Worm (Caenorhabditis elegans) whole organism, L3 larva: Measurements from ENCODE around the gene unc-50.

Experiments used
- R02D3.7 ChIP-seq: fragments of 150-350 bp; optimal IDR thresholded peaks from 2 replicates; lab custom pipeline; 2014; ENCODE audit warnings: missing biosample characterization, missing genetic modification characterization
- ZK546.5 ChIP-seq: sonication (generic microtip); optimal IDR thresholded peaks from 2 replicates; lab custom pipeline; 2017; ENCODE audit warnings: missing biosample characterization, missing genetic modification characterization
- aly-2 ChIP-seq: fragments of 150-350 bp; optimal IDR thresholded peaks from 2 replicates; lab custom pipeline; 2014; ENCODE audit warnings: missing biosample characterization, missing genetic modification characterization
- ama-1 ChIP-seq: fragments of 150-350 bp; optimal IDR thresholded peaks from 2 replicates; lab custom pipeline; 2018
- ceh-28 ChIP-seq: fragments of 150-350 bp; optimal IDR thresholded peaks from 2 replicates; lab custom pipeline; 2014; ENCODE audit warnings: missing biosample characterization, missing genetic modification reagents, missing genetic modification characterization
- ceh-9 ChIP-seq: sonication (generic microtip); optimal IDR thresholded peaks from 2 replicates; lab custom pipeline; 2018; ENCODE audit warnings: missing biosample characterization, missing genetic modification characterization
- daf-12 ChIP-seq: fragments of 150-350 bp; optimal IDR thresholded peaks from 2 replicates; lab custom pipeline; 2014; ENCODE audit warnings: missing biosample characterization, missing genetic modification reagents, missing genetic modification characterization
- egl-27 ChIP-seq: sonication (generic microtip); optimal IDR thresholded peaks from 4 replicates; lab custom pipeline; 2017; ENCODE audit warnings: missing biosample characterization, missing genetic modification reagents, missing genetic modification characterization
- egl-5 ChIP-seq: fragments of 150-350 bp; optimal IDR thresholded peaks from 2 replicates; lab custom pipeline; 2017; ENCODE audit warnings: missing biosample characterization, missing genetic modification reagents, missing genetic modification characterization, inconsistent platforms
- elt-2 ChIP-seq: sonication (generic microtip); optimal IDR thresholded peaks from 2 replicates; lab custom pipeline; 2016; ENCODE audit warnings: missing genetic modification reagents, mild to moderate bottlenecking, missing genetic modification characterization, missing compliant biosample characterization
- elt-3 ChIP-seq, 3 experiments: fragments of 150-350 bp in 1 of 3; sonication (generic microtip) in 2 of 3; optimal IDR thresholded peaks; 2 replicates in 2 of 3; 4 replicates in 1 of 3; lab custom pipeline; 2014 to 2017; ENCODE audit warnings: missing biosample characterization in 3 of 3, missing genetic modification characterization in 3 of 3
- fkh-2 ChIP-seq: fragments of 150-350 bp; optimal IDR thresholded peaks from 2 replicates; lab custom pipeline; 2014; ENCODE audit warnings: missing biosample characterization, missing genetic modification reagents, missing genetic modification characterization
- fos-1 ChIP-seq: fragments of 150-350 bp; optimal IDR thresholded peaks from 2 replicates; lab custom pipeline; 2014; ENCODE audit warnings: missing biosample characterization, missing genetic modification characterization
- hmg-11 ChIP-seq: sonication (generic microtip); optimal IDR thresholded peaks from 2 replicates; lab custom pipeline; 2016; ENCODE audit warnings: missing genetic modification characterization, missing compliant biosample characterization
- lin-15B ChIP-seq: fragments of 150-350 bp; optimal IDR thresholded peaks from 2 replicates; lab custom pipeline; 2014; ENCODE audit warnings: missing biosample characterization, missing genetic modification characterization
- lin-39 ChIP-seq: fragments of 150-350 bp; optimal IDR thresholded peaks from 2 replicates; lab custom pipeline; 2018; ENCODE audit warnings: missing biosample characterization, missing genetic modification reagents, missing genetic modification characterization
- lsy-12 ChIP-seq: sonication (generic microtip); optimal IDR thresholded peaks from 2 replicates; lab custom pipeline; 2016; ENCODE audit warnings: mild to moderate bottlenecking, missing genetic modification characterization, missing compliant biosample characterization
- mdl-1 ChIP-seq: fragments of 150-350 bp; optimal IDR thresholded peaks from 2 replicates; lab custom pipeline; 2014; ENCODE audit warnings: missing biosample characterization, missing genetic modification characterization
- mml-1 ChIP-seq: fragments of 150-350 bp; sonication (generic microtip); optimal IDR thresholded peaks from 3 replicates; lab custom pipeline; 2014; ENCODE audit warnings: missing biosample characterization, missing genetic modification characterization
- nhr-11 ChIP-seq: fragments of 150-350 bp; optimal IDR thresholded peaks from 2 replicates; lab custom pipeline; 2014; ENCODE audit warnings: missing biosample characterization, missing genetic modification characterization
- nhr-23 ChIP-seq: fragments of 150-350 bp; optimal IDR thresholded peaks from 2 replicates; lab custom pipeline; 2014; ENCODE audit warnings: missing biosample characterization, missing genetic modification reagents, missing genetic modification characterization
- nhr-237 ChIP-seq: fragments of 150-350 bp; optimal IDR thresholded peaks from 2 replicates; lab custom pipeline; 2014; ENCODE audit warnings: missing biosample characterization, missing genetic modification characterization
- nhr-28 ChIP-seq: fragments of 150-350 bp; optimal IDR thresholded peaks from 2 replicates; lab custom pipeline; 2014; ENCODE audit warnings: missing biosample characterization, missing genetic modification characterization
- nhr-43 ChIP-seq: sonication (generic microtip); optimal IDR thresholded peaks from 2 replicates; lab custom pipeline; 2016; ENCODE audit warnings: mild to moderate bottlenecking, missing genetic modification characterization, missing compliant biosample characterization; ENCODE audit not compliant: poor library complexity, severe bottlenecking
- nhr-67 ChIP-seq: fragments of 150-350 bp; optimal IDR thresholded peaks from 2 replicates; lab custom pipeline; 2014; ENCODE audit warnings: missing biosample characterization, missing genetic modification characterization
- nhr-77 ChIP-seq: fragments of 150-350 bp; optimal IDR thresholded peaks from 2 replicates; lab custom pipeline; 2014; ENCODE audit warnings: missing biosample characterization, missing genetic modification characterization
- pha-4 ChIP-seq: fragments of 150-350 bp; optimal IDR thresholded peaks from 2 replicates; lab custom pipeline; 2014; ENCODE audit warnings: missing biosample characterization, missing genetic modification reagents, missing genetic modification characterization
- pqm-1 ChIP-seq: fragments of 150-350 bp; optimal IDR thresholded peaks from 2 replicates; lab custom pipeline; 2017; ENCODE audit warnings: missing biosample characterization, missing genetic modification characterization, inconsistent platforms
- sea-2 ChIP-seq: fragments of 150-350 bp; sonication (generic microtip); optimal IDR thresholded peaks from 4 replicates; lab custom pipeline; 2014; ENCODE audit warnings: missing biosample characterization, missing genetic modification reagents, missing genetic modification characterization
- skn-1 ChIP-seq: fragments of 150-350 bp; optimal IDR thresholded peaks from 2 replicates; lab custom pipeline; 2014; ENCODE audit warnings: missing biosample characterization, missing genetic modification characterization
- snpc-4 ChIP-seq: fragments of 150-350 bp; optimal IDR thresholded peaks from 2 replicates; lab custom pipeline; 2014; ENCODE audit warnings: missing biosample characterization, missing genetic modification characterization
- tbx-2 ChIP-seq: sonication (generic microtip); optimal IDR thresholded peaks from 2 replicates; lab custom pipeline; 2016; ENCODE audit warnings: mild to moderate bottlenecking, missing genetic modification characterization, missing compliant biosample characterization
- unc-39 ChIP-seq: sonication (generic microtip); optimal IDR thresholded peaks from 4 replicates; lab custom pipeline; 2017; ENCODE audit warnings: missing biosample characterization, missing genetic modification characterization
- ztf-11 ChIP-seq: fragments of 150-350 bp; optimal IDR thresholded peaks from 2 replicates; lab custom pipeline; 2014; ENCODE audit warnings: missing biosample characterization, missing genetic modification characterization
- ztf-4 ChIP-seq: fragments of 150-350 bp; optimal IDR thresholded peaks from 2 replicates; lab custom pipeline; 2014; ENCODE audit warnings: missing biosample characterization, missing genetic modification characterization

unc-50 gene

ce11 chrIII:10296904-10297303 lies 21.1 kb downstream of the unc-50 start:
- TF ChIP-seq pqm-1 (tag; lab: Kevin White, UChicago) (no peak), sea-2 (no peak), unc-39 (tag; lab: Kevin White, UChicago) (no peak), egl-27 (tag; lab: Kevin White, UChicago) (no peak), nhr-237 (no peak), ceh-28 (tag; lab: Kevin White, UChicago) (no peak), hmg-11 (tag; lab: Kevin White, UChicago) (no peak), pha-4 (tag; lab: Kevin White, UChicago) (no peak), snpc-4 (tag; lab: Kevin White, UChicago) (no peak), ceh-9 (tag; lab: Kevin White, UChicago) (no peak), ztf-11 (tag; lab: Kevin White, UChicago) (no peak), ztf-4 (tag; lab: Kevin White, UChicago) (no peak), mdl-1 (tag; lab: Kevin White, UChicago) (no peak)

- TF ChIP-seq nhr-67 (no peak), nhr-77 (no peak), nhr-11 (tag; lab: Kevin White, UChicago) (no peak), fos-1 (tag; lab: Kevin White, UChicago) (no peak), lin-39 (no peak), ama-1 (lab: Kevin White, UChicago) (no peak), lsy-12 (tag; lab: Kevin White, UChicago) (no peak), lin-15B (tag; lab: Kevin White, UChicago) (no peak), ceh-9 (tag; lab: Kevin White, UChicago) (no peak), nhr-28 (tag; lab: Kevin White, UChicago) (no peak), ZK546.5 (tag; lab: Kevin White, UChicago) (no peak), egl-27 (tag; lab: Kevin White, UChicago) (no peak), unc-39 (tag; lab: Kevin White, UChicago) (no peak), elt-2 (no peak), daf-12 (tag; lab: Kevin White, UChicago) (no peak), fkh-2 (tag; lab: Kevin White, UChicago) (no peak), aly-2 (tag; lab: Kevin White, UChicago) (no peak)
Observed at ce11 chrIII:10294837-10295236, 23.1 kb downstream of the unc-50 start, which contains the start of gene vglu-2. Gene vglu-2 (plus strand): TSS chrIII:10295137.

- no peak for TF ChIP-seq egl-5 (tag; lab: Kevin White, UChicago)
- TF ChIP-seq nhr-237: no peak
- no peak for TF ChIP-seq nhr-23 (tag; lab: Kevin White, UChicago)
- TF ChIP-seq nhr-28 (tag; lab: Kevin White, UChicago): no peak
- TF ChIP-seq ztf-4 (tag; lab: Kevin White, UChicago): no peak
- TF ChIP-seq skn-1 (tag; lab: Kevin White, UChicago): no peak
- TF ChIP-seq aly-2 (tag; lab: Kevin White, UChicago): no peak
- TF ChIP-seq tbx-2 (tag; lab: Kevin White, UChicago): no peak
- no peak for TF ChIP-seq lin-39
- TF ChIP-seq pha-4 (tag; lab: Kevin White, UChicago): no peak
Observed at ce11 chrIII:10293946-10294345, 24.0 kb downstream of the unc-50 start.

ce11 chrIII:10293362-10293761 lies 24.6 kb downstream of the unc-50 start:
- peak in 1 of 3 experiments; percentile 56 for TF ChIP-seq elt-3 (tag; optimal IDR thresholded peaks at IDR 0.05; lab: Kevin White, UChicago)
- no peak for TF ChIP-seq ztf-11 (tag; lab: Kevin White, UChicago)
- no peak for TF ChIP-seq mml-1 (tag; lab: Kevin White, UChicago)
- no peak for TF ChIP-seq lsy-12 (tag; lab: Kevin White, UChicago)
- no peak for TF ChIP-seq R02D3.7 (tag; lab: Kevin White, UChicago)

- no peak for TF ChIP-seq nhr-28 (tag; lab: Kevin White, UChicago)
- TF ChIP-seq snpc-4 (tag; lab: Kevin White, UChicago): no peak
- TF ChIP-seq nhr-43 (tag; lab: Kevin White, UChicago): peak; percentile 63
- TF ChIP-seq elt-2: no peak
- TF ChIP-seq nhr-23 (tag; lab: Kevin White, UChicago): peak; percentile 47
Observed at ce11 chrIII:10290541-10290940, 27.4 kb downstream of the unc-50 start.
